Worm (Caenorhabditis elegans): ENCODE data around the gene F46B3.16.

Gene F46B3.16

ce11 chrV:20634330-20634729 is at the start of gene F46B3.16:
F46B3.16 (plus strand) TSS chrV:20634630.
- TF ChIP-seq C08G9.2 (tag; optimal IDR thresholded peaks at IDR 0.05) (no peak), pqm-1 (tag; optimal IDR thresholded peaks at IDR 0.05) (no peak), hlh-8 (tag; optimal IDR thresholded peaks at IDR 0.05) (no peak), pax-1 (tag; optimal IDR thresholded peaks at IDR 0.05) (no peak), pha-2 (tag; optimal IDR thresholded peaks at IDR 0.05) (no peak), ahr-1 (tag; optimal IDR thresholded peaks at IDR 0.05) (no peak), hlh-6 (tag; optimal IDR thresholded peaks at IDR 0.05) (no peak), unc-3 (GFP tag; conservative IDR thresholded peaks at IDR 0.05) (no peak), unc-3 (tag; optimal IDR thresholded peaks at IDR 0.05) (no peak)

- TF ChIP-seq ref-2 (tag; optimal IDR thresholded peaks at IDR 0.05) (no peak), ets-4 (tag; optimal IDR thresholded peaks at IDR 0.05) (no peak), elt-2 (tag; optimal IDR thresholded peaks at IDR 0.05) (no peak), tbx-7 (tag; optimal IDR thresholded peaks at IDR 0.05) (no peak), ceh-24 (tag; optimal IDR thresholded peaks at IDR 0.05) (no peak), unc-55 (GFP tag; optimal IDR thresholded peaks at IDR 0.05) (no peak), ceh-48 (tag; optimal IDR thresholded peaks at IDR 0.05) (no peak), ceh-2 (tag; optimal IDR thresholded peaks at IDR 0.05) (no peak), pag-3 (tag; optimal IDR thresholded peaks at IDR 0.05; ENCODE audit: borderline replicate concordance) (no peak), lim-6 (tag; optimal IDR thresholded peaks at IDR 0.05) (no peak), unc-3 (GFP tag; conservative IDR thresholded peaks at IDR 0.05) (no peak), unc-3 (tag; optimal IDR thresholded peaks at IDR 0.05) (no peak), T23F11.4 (GFP tag; optimal IDR thresholded peaks at IDR 0.05) (no peak), fkh-6 (tag; optimal IDR thresholded peaks at IDR 0.05) (no peak)
These were observed 39.7 kb upstream of the F46B3.16 start, which contains the start of gene F26F2.10 for ce11 chrV:20594746-20595145. F26F2.10 (minus strand) TSS chrV:20594846.

ce11 chrV:20595653-20596052 is 38.8 kb upstream of the F46B3.16 start, which contains the start of gene F26F2.11:
F26F2.11 (minus strand) TSS chrV:20595753.
- TF ChIP-seq pqm-1 (tag; optimal IDR thresholded peaks at IDR 0.05) (no peak), ceh-48 (tag; optimal IDR thresholded peaks at IDR 0.05) (no peak), nhr-11 (tag; optimal IDR thresholded peaks at IDR 0.05) (no peak), zip-5 (tag; optimal IDR thresholded peaks at IDR 0.05) (no peak), fax-1 (tag; optimal IDR thresholded peaks at IDR 0.05) (no peak), unc-55 (GFP tag; optimal IDR thresholded peaks at IDR 0.05) (no peak), K09A11.1 (tag; optimal IDR thresholded peaks at IDR 0.05; ENCODE audit: insufficient read depth) (no peak), eyg-1 (tag; optimal IDR thresholded peaks at IDR 0.05) (no peak), elt-4 (tag; optimal IDR thresholded peaks at IDR 0.05) (no peak), ahr-1 (tag; optimal IDR thresholded peaks at IDR 0.05) (no peak), unc-42 (tag; optimal IDR thresholded peaks at IDR 0.05) (no peak), C08G9.2 (tag; optimal IDR thresholded peaks at IDR 0.05) (no peak), ets-4 (tag; optimal IDR thresholded peaks at IDR 0.05) (no peak), ceh-34 (tag; optimal IDR thresholded peaks at IDR 0.05) (no peak)

ce11 chrV:20597076-20597475 is 37.4 kb upstream of the F46B3.16 start, which contains the start of gene F46B3.1:
F46B3.1 (minus strand) TSS chrV:20597176.
- TF ChIP-seq hlh-8 (tag; optimal IDR thresholded peaks at IDR 0.05): no peak
- no peak for TF ChIP-seq pha-2 (tag; optimal IDR thresholded peaks at IDR 0.05)
- TF ChIP-seq syd-9 (tag; optimal IDR thresholded peaks at IDR 0.05): no peak
- TF ChIP-seq ztf-16 (tag; optimal IDR thresholded peaks at IDR 0.05): no peak
- no peak for TF ChIP-seq tbx-7 (tag; optimal IDR thresholded peaks at IDR 0.05)
- TF ChIP-seq K02D7.2 (tag; optimal IDR thresholded peaks at IDR 0.05): no peak
- TF ChIP-seq ttx-3 (tag; optimal IDR thresholded peaks at IDR 0.05): no peak

ce11 chrV:20599795-20600194 is 34.6 kb upstream of the F46B3.16 start, which contains the start of gene col-163:
col-163 (plus strand) TSS chrV:20600095.
- no peak for TF ChIP-seq hlh-8 (tag; optimal IDR thresholded peaks at IDR 0.05)
- TF ChIP-seq elt-4 (tag; optimal IDR thresholded peaks at IDR 0.05): no peak
- TF ChIP-seq npax-4 (tag; optimal IDR thresholded peaks at IDR 0.05): no peak
- no peak for TF ChIP-seq unc-3 (GFP tag; conservative IDR thresholded peaks at IDR 0.05)
- TF ChIP-seq unc-3 (tag; optimal IDR thresholded peaks at IDR 0.05): no peak
- TF ChIP-seq fkh-6 (tag; optimal IDR thresholded peaks at IDR 0.05): no peak
- TF ChIP-seq ets-4 (tag; optimal IDR thresholded peaks at IDR 0.05): no peak
- no peak for TF ChIP-seq hlh-15 (tag; optimal IDR thresholded peaks at IDR 0.05)
- TF ChIP-seq ref-2 (tag; optimal IDR thresholded peaks at IDR 0.05): no peak
- no peak for TF ChIP-seq tbx-7 (tag; optimal IDR thresholded peaks at IDR 0.05)
- no peak for TF ChIP-seq C38D4.7 (GFP tag; optimal IDR thresholded peaks at IDR 0.05)
- TF ChIP-seq K02D7.2 (tag; optimal IDR thresholded peaks at IDR 0.05): no peak
